Fruit fly (Drosophila melanogaster): ENCODE data around the gene CG17328.

Gene CG17328

dm6 chr2L:16286360-16287005, 13.3 kb upstream of the CG17328 start (continued):
- TF ChIP-seq tup (GFP tag; optimal IDR thresholded peaks at IDR 0.05): no peak
- no peak for TF ChIP-seq Bgb (GFP tag; IDR thresholded peaks at IDR 0.05; ENCODE audit: partially characterized antibody)
- TF ChIP-seq gsb (GFP tag; IDR thresholded peaks at IDR 0.05): no peak
- no peak for TF ChIP-seq CG32772 (GFP tag; IDR thresholded peaks at IDR 0.05)
- TF ChIP-seq lbe (GFP tag; optimal IDR thresholded peaks at IDR 0.05): no peak
- peak; percentile 12 for TF ChIP-seq CTCF (GFP tag; optimal IDR thresholded peaks at IDR 0.05)
- TF ChIP-seq Spps (tag; optimal IDR thresholded peaks at IDR 0.05): peak; percentile 77
- peak; percentile 19 for TF ChIP-seq CG4707 (GFP tag; optimal IDR thresholded peaks at IDR 0.05)
- TF ChIP-seq cwo (GFP tag; optimal IDR thresholded peaks at IDR 0.05): peak; percentile 86
- peak; percentile 75 for TF ChIP-seq CG10654 (GFP tag; optimal IDR thresholded peaks at IDR 0.05)
- TF ChIP-seq Dad (GFP tag; optimal IDR thresholded peaks at IDR 0.05): peak; percentile 84
- peak; percentile 48 for TF ChIP-seq ash1 (GFP tag; optimal IDR thresholded peaks at IDR 0.05)
- TF ChIP-seq sr (GFP tag; IDR thresholded peaks at IDR 0.05): no peak
- TF ChIP-seq zen2 (GFP tag; IDR thresholded peaks at IDR 0.05; ENCODE audit: partially characterized antibody): no peak
- peak in 1 of 2 experiments; percentile 69 for TF ChIP-seq Pdp1 (GFP tag; optimal IDR thresholded peaks at IDR 0.05)
- TF ChIP-seq CG6813 (GFP tag; optimal IDR thresholded peaks at IDR 0.05): peak; percentile 61
- peak; percentile 78 for TF ChIP-seq sqz (GFP tag; optimal IDR thresholded peaks at IDR 0.05)
- no peak for TF ChIP-seq Awh (GFP tag; IDR thresholded peaks at IDR 0.05)
- peak; percentile 82 for TF ChIP-seq zen (tag; optimal IDR thresholded peaks at IDR 0.05)
- TF ChIP-seq trem (tag; optimal IDR thresholded peaks at IDR 0.05): peak; percentile 79
- TF ChIP-seq CHES-1-like (GFP tag; optimal IDR thresholded peaks at IDR 0.05): peak; percentile 85
- peak; percentile 73 for TF ChIP-seq CG13123 (GFP tag; optimal IDR thresholded peaks at IDR 0.05)
- peak; percentile 77 for TF ChIP-seq CG3838 (GFP tag; optimal IDR thresholded peaks at IDR 0.05)
- TF ChIP-seq Asciz (GFP tag; optimal IDR thresholded peaks at IDR 0.05): peak; percentile 80
- peak; percentile 86 for TF ChIP-seq Sry-β (GFP tag; optimal IDR thresholded peaks at IDR 0.05)
- peak; percentile 48 for TF ChIP-seq CG8290 (GFP tag; optimal IDR thresholded peaks at IDR 0.05)
- peak in 1 of 2 experiments; percentile 72 for TF ChIP-seq CG8290 (tag; optimal IDR thresholded peaks at IDR 0.05)
- peak; percentile 41 for TF ChIP-seq Hmx (GFP tag; optimal IDR thresholded peaks at IDR 0.05)
- TF ChIP-seq CG16813 (GFP tag; IDR thresholded peaks at IDR 0.05; ENCODE audit: partially characterized antibody): no peak
- peak; percentile 65 for TF ChIP-seq CG3163 (GFP tag; optimal IDR thresholded peaks at IDR 0.05)
- TF ChIP-seq B-H2 (GFP tag; optimal IDR thresholded peaks at IDR 0.05): peak; percentile 64
- TF ChIP-seq psq (GFP tag; optimal IDR thresholded peaks at IDR 0.05): peak; percentile 77
- peak in 1 of 3 experiments; percentile 78 for TF ChIP-seq lola (GFP tag; optimal IDR thresholded peaks at IDR 0.05)
- peak; percentile 71 for TF ChIP-seq pum (GFP tag; optimal IDR thresholded peaks at IDR 0.05)
- TF ChIP-seq Deaf1 (tag; optimal IDR thresholded peaks at IDR 0.05): peak; percentile 67
- TF ChIP-seq CG18619 (GFP tag; optimal IDR thresholded peaks at IDR 0.05): peak; percentile 86
- no peak for TF ChIP-seq CG14860 (GFP tag; IDR thresholded peaks at IDR 0.05; ENCODE audit: partially characterized antibody)
- TF ChIP-seq gcm (GFP tag; optimal IDR thresholded peaks at IDR 0.05): peak; percentile 78
- peak; percentile 85 for TF ChIP-seq caup (GFP tag; optimal IDR thresholded peaks at IDR 0.05; ENCODE audit: severe bottlenecking)
- TF ChIP-seq CG2875 (GFP tag; optimal IDR thresholded peaks at IDR 0.05): peak; percentile 59
- peak; percentile 88 for TF ChIP-seq HHEX (GFP tag; optimal IDR thresholded peaks at IDR 0.05)
- TF ChIP-seq CG18262 (tag; optimal IDR thresholded peaks at IDR 0.05): peak; percentile 91
- TF ChIP-seq CG10267 (tag; optimal IDR thresholded peaks at IDR 0.05): peak; percentile 68
- TF ChIP-seq aop (GFP tag; IDR thresholded peaks at IDR 0.05): no peak
- TF ChIP-seq da (GFP tag; optimal IDR thresholded peaks at IDR 0.05): peak; percentile 26
- TF ChIP-seq chif (GFP tag; optimal IDR thresholded peaks at IDR 0.05): peak; percentile 43 to 74
- no peak for TF ChIP-seq insv (GFP tag; optimal IDR thresholded peaks at IDR 0.05)
- TF ChIP-seq CG15696 (tag; optimal IDR thresholded peaks at IDR 0.05): peak; percentile 76
- TF ChIP-seq unpg (GFP tag; optimal IDR thresholded peaks at IDR 0.05): peak; percentile 89

Measured in whole organism, embryonic.